Fruit fly (Drosophila melanogaster): ENCODE results near the gene CTCF.
A peak's percentile ranks its signal among the peaks of the same experiment; 100 is the strongest.

The CTCF gene

DNA sequence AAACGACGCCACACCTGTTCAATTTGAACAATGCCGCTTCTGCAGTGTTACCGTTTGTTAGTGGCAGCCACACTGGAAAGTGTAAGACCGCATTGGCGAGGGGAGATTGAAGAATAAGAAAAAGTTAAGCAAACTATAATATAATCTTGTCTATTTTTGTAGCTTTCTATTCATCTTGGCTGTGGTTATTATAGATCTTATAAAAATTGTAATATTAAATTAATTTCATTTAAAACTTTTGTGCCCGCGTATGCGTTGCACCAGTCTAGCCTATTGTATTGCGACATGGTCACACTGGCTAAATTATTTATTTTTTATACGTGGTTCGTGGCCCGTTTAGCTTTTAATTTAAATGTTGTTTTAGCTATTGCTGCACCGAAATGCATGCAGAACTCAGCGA lies 33.2 kb downstream of the CTCF start, which contains the start of the genes RhoGEF4 and Rint1 (continued):
- TF ChIP-seq Jarid2 (GFP tag; optimal IDR thresholded peaks at IDR 0.05), result no peak
- TF ChIP-seq Chrac-16 (GFP tag; optimal IDR thresholded peaks at IDR 0.05), result peak; percentile 85
- no peak for TF ChIP-seq gsb-n (tag; optimal IDR thresholded peaks at IDR 0.05)
- TF ChIP-seq Hand (GFP tag; optimal IDR thresholded peaks at IDR 0.05), result no peak
- TF ChIP-seq CG2120 (GFP tag; optimal IDR thresholded peaks at IDR 0.05), result peak; percentile 80
- TF ChIP-seq CG1602 (GFP tag; optimal IDR thresholded peaks at IDR 0.05), result peak; percentile 73
- TF ChIP-seq CG9817 (tag; optimal IDR thresholded peaks at IDR 0.05), result peak; percentile 71
- TF ChIP-seq CG3065 (GFP tag; optimal IDR thresholded peaks at IDR 0.05), result peak; percentile 18
- TF ChIP-seq CG1529 (GFP tag; optimal IDR thresholded peaks at IDR 0.05), result peak; percentile 23
- peak; percentile 56 for TF ChIP-seq bab2 (GFP tag; optimal IDR thresholded peaks at IDR 0.05)
- peak; percentile 69 for TF ChIP-seq CG2116 (GFP tag; optimal IDR thresholded peaks at IDR 0.05)
- peak; percentile 56 to 77 for TF ChIP-seq dpn (GFP tag; optimal IDR thresholded peaks at IDR 0.05)
- no peak for TF ChIP-seq CG1233 (GFP tag; optimal IDR thresholded peaks at IDR 0.05)
- no peak for TF ChIP-seq her (GFP tag; optimal IDR thresholded peaks at IDR 0.05)
- TF ChIP-seq odd (GFP tag; optimal IDR thresholded peaks at IDR 0.05), result no peak
- TF ChIP-seq scrt (GFP tag; optimal IDR thresholded peaks at IDR 0.05), result peak; percentile 61
- TF ChIP-seq CG6254 (GFP tag; optimal IDR thresholded peaks at IDR 0.05), result peak; percentile 22
- peak; percentile 52; the same call in 1 of the 2 replicates for TF ChIP-seq HLH3B (GFP tag; IDR thresholded peaks at IDR 0.05)
- peak; percentile 81 for TF ChIP-seq phol (tag; optimal IDR thresholded peaks at IDR 0.05)
- TF ChIP-seq Dfd (GFP tag; optimal IDR thresholded peaks at IDR 0.05), result no peak
- TF ChIP-seq CG8478 (optimal IDR thresholded peaks at IDR 0.05), result no peak
- no peak for TF ChIP-seq ems (GFP tag; optimal IDR thresholded peaks at IDR 0.05)
- TF ChIP-seq tap (tag; optimal IDR thresholded peaks at IDR 0.05), result peak; percentile 39
- TF ChIP-seq shn (GFP tag; optimal IDR thresholded peaks at IDR 0.05), result peak; percentile 22
- peak; percentile 77 for TF ChIP-seq tgo (GFP tag; IDR thresholded peaks at IDR 0.05)
- no peak for TF ChIP-seq CG13894 (tag; optimal IDR thresholded peaks at IDR 0.05)
- TF ChIP-seq CG2889 (GFP tag; IDR thresholded peaks at IDR 0.05), result 0 out of 3 replicates have a peak, but pooled peaks have one; percentile 12
- TF ChIP-seq CG6175 (GFP tag; IDR thresholded peaks at IDR 0.05), result no peak
- peak; percentile 80 for TF ChIP-seq CG10366 (GFP tag; IDR thresholded peaks at IDR 0.05)
- TF ChIP-seq CG9609 (GFP tag; optimal IDR thresholded peaks at IDR 0.05), result peak; percentile 51
- no peak for TF ChIP-seq CG8089 (GFP tag; optimal IDR thresholded peaks at IDR 0.05)
- TF ChIP-seq chm (GFP tag; IDR thresholded peaks at IDR 0.05), result no peak
- TF ChIP-seq gce (GFP tag; IDR thresholded peaks at IDR 0.05), result no peak
- peak; percentile 54 for TF ChIP-seq bcd (GFP tag; optimal IDR thresholded peaks at IDR 0.05)
- TF ChIP-seq peb (GFP tag; IDR thresholded peaks at IDR 0.05), result peak; percentile 64
- TF ChIP-seq CG8359 (GFP tag; optimal IDR thresholded peaks at IDR 0.05; ENCODE audit: borderline replicate concordance), result no peak
- peak; percentile 15 for TF ChIP-seq repo (GFP tag; optimal IDR thresholded peaks at IDR 0.05)
- peak; percentile 73; the same call in 2 of the 3 replicates for TF ChIP-seq Optix (GFP tag; IDR thresholded peaks at IDR 0.05)
- TF ChIP-seq tll (GFP tag; optimal IDR thresholded peaks at IDR 0.05), result peak in 1 of 2 experiments; percentile 14
- TF ChIP-seq Sry-β (GFP tag; optimal IDR thresholded peaks at IDR 0.05), result peak; percentile 5
- peak; percentile 10 for TF ChIP-seq B-H2 (GFP tag; optimal IDR thresholded peaks at IDR 0.05)
- peak; percentile 73 for TF ChIP-seq CG31441 (GFP tag; IDR thresholded peaks at IDR 0.05)
- peak; percentile 36 for TF ChIP-seq cato (GFP tag; optimal IDR thresholded peaks at IDR 0.05; ENCODE audit: borderline replicate concordance)
- TF ChIP-seq CG15073 (GFP tag; optimal IDR thresholded peaks at IDR 0.05), result no peak
- peak; percentile 38; the same call in 1 of the 2 replicates for TF ChIP-seq CG11085 (GFP tag; IDR thresholded peaks at IDR 0.05)
- TF ChIP-seq Asciz (GFP tag; optimal IDR thresholded peaks at IDR 0.05), result no peak
- peak; percentile 87 for TF ChIP-seq sisA (GFP tag; IDR thresholded peaks at IDR 0.05)
- peak; percentile 55 for TF ChIP-seq CG1024 (GFP tag; IDR thresholded peaks at IDR 0.05)
- no peak for TF ChIP-seq fd102C (GFP tag; optimal IDR thresholded peaks at IDR 0.05)
- no peak for TF ChIP-seq crc (GFP tag; optimal IDR thresholded peaks at IDR 0.05)
- TF ChIP-seq Eip74EF (GFP tag; optimal IDR thresholded peaks at IDR 0.05), result no peak
